Worm (Caenorhabditis elegans): Measurements from ENCODE around the gene F01F1.15.
A peak's percentile ranks its signal among the peaks of the same experiment; 100 is the strongest.

F01F1.15 gene

DNA sequence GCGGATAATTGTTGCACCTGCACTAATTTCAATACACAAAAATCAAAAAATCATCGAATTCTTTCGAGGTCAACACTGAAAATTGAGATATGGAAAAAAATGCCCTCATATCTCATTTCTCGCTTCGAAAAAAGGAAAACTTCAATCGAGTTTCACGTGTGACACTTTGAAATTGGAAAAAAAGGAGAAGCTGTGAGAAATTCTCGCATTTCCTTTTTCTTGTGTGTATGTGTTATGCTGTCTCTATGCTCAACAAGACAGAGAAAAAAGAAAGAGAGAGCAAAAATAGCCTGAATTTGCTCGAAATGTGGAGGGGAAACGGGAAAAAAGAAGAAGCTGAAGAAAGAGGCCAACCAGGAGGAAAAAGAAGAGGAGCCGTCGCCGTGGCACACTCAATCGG lies 22.9 kb downstream of the F01F1.15 start (continued):
- TF ChIP-seq snpc-4 (tag; optimal IDR thresholded peaks at IDR 0.05), result no peak
- TF ChIP-seq dpl-1 (GFP tag; optimal IDR thresholded peaks at IDR 0.05), result no peak
- no peak for TF ChIP-seq sox-4 (tag; optimal IDR thresholded peaks at IDR 0.05)
- peak; percentile 77 for TF ChIP-seq lin-14 (GFP tag; optimal IDR thresholded peaks at IDR 0.05)
- no peak for TF ChIP-seq lin-15B (tag; optimal IDR thresholded peaks at IDR 0.05)
- no peak for TF ChIP-seq nhr-28 (tag; optimal IDR thresholded peaks at IDR 0.05)
- TF ChIP-seq snu-23 (GFP tag; optimal IDR thresholded peaks at IDR 0.05), result no peak
- TF ChIP-seq aha-1 (tag; optimal IDR thresholded peaks at IDR 0.05), result no peak
- no peak for TF ChIP-seq C34B4.2 (tag; optimal IDR thresholded peaks at IDR 0.05)
- TF ChIP-seq mep-1 (tag; optimal IDR thresholded peaks at IDR 0.05), result no peak
- no peak for TF ChIP-seq fkh-8 (tag; optimal IDR thresholded peaks at IDR 0.05)
- no peak for TF ChIP-seq F16B12.6 (tag; optimal IDR thresholded peaks at IDR 0.05)
- no peak for TF ChIP-seq lir-3 (tag; optimal IDR thresholded peaks at IDR 0.05; ENCODE audit: poor library complexity)
- TF ChIP-seq mef-2 (tag; optimal IDR thresholded peaks at IDR 0.05), result no peak
- no peak for TF ChIP-seq pqm-1 (tag; optimal IDR thresholded peaks at IDR 0.05)
- peak in 1 of 2 experiments; percentile 5 for TF ChIP-seq lsy-2 (tag; optimal IDR thresholded peaks at IDR 0.05)
- TF ChIP-seq fkh-4 (tag; optimal IDR thresholded peaks at IDR 0.05; ENCODE audit: borderline replicate concordance), result no peak
- TF ChIP-seq C16A3.4 (tag; optimal IDR thresholded peaks at IDR 0.05), result no peak
- TF ChIP-seq Y116A8C.19 (tag; optimal IDR thresholded peaks at IDR 0.05; ENCODE audit: borderline replicate concordance), result no peak
- TF ChIP-seq efl-1 (optimal IDR thresholded peaks at IDR 0.05), result no peak
- peak in 1 of 2 experiments; percentile 27 for TF ChIP-seq efl-1 (GFP tag; optimal IDR thresholded peaks at IDR 0.05 in 1 of 2)
- TF ChIP-seq tbx-2 (tag; optimal IDR thresholded peaks at IDR 0.05), result no peak
- TF ChIP-seq sptf-1 (tag; optimal IDR thresholded peaks at IDR 0.05), result no peak
- peak; percentile 11 for TF ChIP-seq nhr-47 (tag; optimal IDR thresholded peaks at IDR 0.05)
- TF ChIP-seq lin-35 (GFP tag; optimal IDR thresholded peaks at IDR 0.05), result no peak
- no peak for TF ChIP-seq ama-1 (optimal IDR thresholded peaks at IDR 0.05)
- no peak for TF ChIP-seq sup-37 (GFP tag; optimal IDR thresholded peaks at IDR 0.05)
- no peak for TF ChIP-seq swsn-7 (tag; optimal IDR thresholded peaks at IDR 0.05)
- TF ChIP-seq mdl-1 (tag; optimal IDR thresholded peaks at IDR 0.05), result no peak
- TF ChIP-seq unc-130 (tag; optimal IDR thresholded peaks at IDR 0.05), result no peak
- TF ChIP-seq nhr-11 (tag; optimal IDR thresholded peaks at IDR 0.05), result no peak
- no peak for TF ChIP-seq lin-13 (GFP tag; optimal IDR thresholded peaks at IDR 0.05)
- no peak for TF ChIP-seq blmp-1 (tag; optimal IDR thresholded peaks at IDR 0.05)
- TF ChIP-seq ceh-90 (tag; optimal IDR thresholded peaks at IDR 0.05), result no peak
- TF ChIP-seq pax-3 (tag; optimal IDR thresholded peaks at IDR 0.05), result no peak
- TF ChIP-seq ztf-11 (tag; optimal IDR thresholded peaks at IDR 0.05), result no peak
- no peak for TF ChIP-seq dsc-1 (tag; optimal IDR thresholded peaks at IDR 0.05)
- peak; percentile 78 for TF ChIP-seq fkh-10 (GFP tag; optimal IDR thresholded peaks at IDR 0.05)

DNA sequence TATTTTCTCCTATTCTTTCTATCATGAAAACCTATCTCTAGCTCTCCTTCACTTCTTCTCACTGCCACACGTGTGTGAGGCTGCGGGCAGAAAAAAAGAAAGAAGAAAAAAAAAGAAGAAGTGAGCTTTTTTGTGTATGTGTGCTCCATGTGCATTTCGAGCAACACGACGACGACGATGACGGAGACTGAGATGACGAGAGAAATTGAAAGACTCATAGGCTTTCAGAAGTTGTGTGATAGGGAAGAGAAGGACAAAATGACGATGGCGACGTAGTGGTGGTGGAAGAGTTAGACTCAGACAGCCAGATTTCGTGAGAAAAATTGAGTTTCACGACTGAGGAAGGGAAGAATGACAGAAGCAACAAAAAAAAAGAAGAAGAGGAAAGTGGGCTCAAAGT lies 23.8 kb downstream of the F01F1.15 start:
- TF ChIP-seq nhr-77 (tag; optimal IDR thresholded peaks at IDR 0.05), result no peak
- peak; percentile 7 for TF ChIP-seq lin-13 (GFP tag; optimal IDR thresholded peaks at IDR 0.05)
- TF ChIP-seq swsn-7 (tag; optimal IDR thresholded peaks at IDR 0.05), result peak; percentile 78
- peak; percentile 62 for TF ChIP-seq tbx-2 (tag; optimal IDR thresholded peaks at IDR 0.05)
- TF ChIP-seq lin-15B (tag; optimal IDR thresholded peaks at IDR 0.05), result no peak
- TF ChIP-seq ama-1 (optimal IDR thresholded peaks at IDR 0.05), result no peak
- peak; percentile 58 for TF ChIP-seq xbp-1 (tag; optimal IDR thresholded peaks at IDR 0.05)
- 0 out of 2 replicates have a peak, but pooled peaks have one; percentile 49 for TF ChIP-seq mab-9 (GFP tag; IDR thresholded peaks at IDR 0.05)
- TF ChIP-seq unc-30 (tag; optimal IDR thresholded peaks at IDR 0.05), result no peak
- peak; percentile 82 for TF ChIP-seq mep-1 (tag; optimal IDR thresholded peaks at IDR 0.05)
- peak; percentile 34 for TF ChIP-seq sox-4 (tag; optimal IDR thresholded peaks at IDR 0.05)
- peak; percentile 42 for TF ChIP-seq unc-130 (tag; optimal IDR thresholded peaks at IDR 0.05)
- peak; percentile 72 for TF ChIP-seq dsc-1 (tag; optimal IDR thresholded peaks at IDR 0.05)
- no peak for TF ChIP-seq blmp-1 (tag; optimal IDR thresholded peaks at IDR 0.05)
- TF ChIP-seq snpc-4 (tag; optimal IDR thresholded peaks at IDR 0.05), result no peak
- TF ChIP-seq fkh-10 (GFP tag; optimal IDR thresholded peaks at IDR 0.05), result peak; percentile 96
- TF ChIP-seq ceh-90 (tag; optimal IDR thresholded peaks at IDR 0.05), result no peak
- no peak for TF ChIP-seq alr-1 (tag; optimal IDR thresholded peaks at IDR 0.05; ENCODE audit: borderline replicate concordance)
- TF ChIP-seq lin-35 (GFP tag; optimal IDR thresholded peaks at IDR 0.05), result peak in 1 of 2 experiments; percentile 56
- TF ChIP-seq tlp-1 (tag; optimal IDR thresholded peaks at IDR 0.05), result no peak
- no peak for TF ChIP-seq F16B12.6 (tag; optimal IDR thresholded peaks at IDR 0.05)
- TF ChIP-seq fkh-4 (tag; optimal IDR thresholded peaks at IDR 0.05; ENCODE audit: borderline replicate concordance), result no peak
- TF ChIP-seq ceh-82 (tag; optimal IDR thresholded peaks at IDR 0.05), result peak in 2 of 3 experiments; percentile 37 to 73
- TF ChIP-seq egl-27 (tag; optimal IDR thresholded peaks at IDR 0.05), result peak in 1 of 2 experiments; percentile 46
- TF ChIP-seq vab-15 (tag; optimal IDR thresholded peaks at IDR 0.05), result no peak
- peak; percentile 96 for TF ChIP-seq lin-14 (GFP tag; optimal IDR thresholded peaks at IDR 0.05)
- TF ChIP-seq C16A3.4 (tag; optimal IDR thresholded peaks at IDR 0.05), result peak; percentile 18
- no peak for TF ChIP-seq nhr-237 (tag; optimal IDR thresholded peaks at IDR 0.05)
- TF ChIP-seq ztf-4 (tag; optimal IDR thresholded peaks at IDR 0.05), result no peak
- peak; percentile 4 for TF ChIP-seq jun-1 (tag; optimal IDR thresholded peaks at IDR 0.05)
- peak; percentile 40 for TF ChIP-seq zag-1 (tag; optimal IDR thresholded peaks at IDR 0.05)
